Worm (Caenorhabditis elegans) whole organism, young adult: ENCODE data around the gene Y53G8AR.8.

Experiments used
- B0035.1 ChIP-seq: sonication (generic microtip); optimal IDR thresholded peaks from 2 replicates; lab custom pipeline; 2016; ENCODE audit warnings: missing genetic modification characterization, mild to moderate bottlenecking, missing compliant biosample characterization, missing genotype, missing genetic modification reagents
- B0336.3 ChIP-seq: fragments of 200-800 bp; sonication (Bioruptor generic); IDR thresholded peaks from 2 replicates; pipeline ENCODE4 v1.3.6; 2022; ENCODE audit warnings: missing genetic modification characterization, missing compliant biosample characterization
- F10E7.11 ChIP-seq: sonication (generic microtip); optimal IDR thresholded peaks from 2 replicates; lab custom pipeline; 2017; ENCODE audit warnings: mild to moderate bottlenecking, missing genetic modification characterization, moderate library complexity, missing compliant biosample characterization
- F23B12.7 ChIP-seq: sonication (generic microtip); optimal IDR thresholded peaks from 2 replicates; lab custom pipeline; 2017; ENCODE audit warnings: missing genetic modification characterization, mild to moderate bottlenecking, missing compliant biosample characterization, antibody characterized with exemption, moderate library complexity; ENCODE audit not compliant: insufficient read depth
- F33H1.4 ChIP-seq: fragments of 200-800 bp; sonication (Bioruptor generic); IDR thresholded peaks from 2 replicates; pipeline ENCODE4 v1.3.6; 2022; ENCODE audit warnings: missing genetic modification reagents, missing genetic modification characterization, missing compliant biosample characterization
- F37B4.10 ChIP-seq: fragments of 200-800 bp; sonication (Bioruptor generic); IDR thresholded peaks from 2 replicates; pipeline ENCODE4 v1.3.6; 2022; ENCODE audit warnings: missing genetic modification characterization, missing compliant biosample characterization
- F52B5.7 ChIP-seq: sonication (generic microtip); optimal IDR thresholded peaks from 2 replicates; lab custom pipeline; 2016; ENCODE audit warnings: mild to moderate bottlenecking, missing genetic modification characterization, missing compliant biosample characterization
- K12H6.12 ChIP-seq: fragments of 200-800 bp; sonication (Bioruptor generic); optimal IDR thresholded peaks from 2 replicates; lab custom pipeline; 2018; ENCODE audit warnings: mild to moderate bottlenecking, missing genetic modification characterization, missing compliant biosample characterization
- T07F8.4 ChIP-seq: sonication (generic microtip); optimal IDR thresholded peaks from 2 replicates; lab custom pipeline; 2016; ENCODE audit warnings: mild to moderate bottlenecking, missing genetic modification characterization, moderate library complexity, missing compliant biosample characterization
- Y67H2A.10 ChIP-seq: fragments of 200-800 bp; sonication (Bioruptor generic); conservative IDR thresholded peaks from 2 replicates; pipeline ENCODE4 v1.3.6; 2022; ENCODE audit warnings: missing genetic modification reagents, missing genetic modification characterization, missing compliant biosample characterization
- ZK185.1 ChIP-seq: sonication (generic microtip); optimal IDR thresholded peaks from 2 replicates; lab custom pipeline; 2016; ENCODE audit warnings: mild to moderate bottlenecking, missing genetic modification characterization, missing compliant biosample characterization; ENCODE audit not compliant: poor library complexity, severe bottlenecking
- akir-1 ChIP-seq: fragments of 200-800 bp; sonication (Bioruptor generic); optimal IDR thresholded peaks from 2 replicates; lab custom pipeline; 2018; ENCODE audit warnings: mild to moderate bottlenecking, missing genetic modification characterization, moderate library complexity, missing compliant biosample characterization
- aptf-2 ChIP-seq: fragments of 200-800 bp; sonication (Bioruptor generic); conservative IDR thresholded peaks from 2 replicates; pipeline ENCODE4 v1.3.6; 2022; ENCODE audit warnings: missing genetic modification reagents, missing genetic modification characterization, missing compliant biosample characterization
- atf-7 ChIP-seq: sonication (generic microtip); optimal IDR thresholded peaks from 2 replicates; lab custom pipeline; 2017; ENCODE audit warnings: mild to moderate bottlenecking, missing genetic modification characterization, missing compliant biosample characterization
- attf-3 ChIP-seq: fragments of 200-800 bp; sonication (Bioruptor generic); conservative IDR thresholded peaks from 2 replicates; pipeline ENCODE4 v1.3.6; 2022; ENCODE audit warnings: missing genetic modification reagents, missing genetic modification characterization, missing compliant biosample characterization
- attf-5 ChIP-seq: fragments of 200-800 bp; sonication (Bioruptor generic); optimal IDR thresholded peaks from 2 replicates; lab custom pipeline; 2018; ENCODE audit warnings: mild to moderate bottlenecking, missing genetic modification characterization, missing compliant biosample characterization
- bed-2 ChIP-seq: fragments of 200-800 bp; sonication (Bioruptor generic); IDR thresholded peaks from 2 replicates; pipeline ENCODE4 v1.3.6; 2022; ENCODE audit warnings: missing genetic modification reagents, missing genetic modification characterization, missing compliant biosample characterization
- cebp-1 ChIP-seq, 2 experiments: fragments of 200-800 bp in 1 of 2; sonication (Bioruptor generic) in 1 of 2; sonication (generic microtip) in 1 of 2; IDR thresholded peaks in 1 of 2; optimal IDR thresholded peaks in 1 of 2; 2 replicates each; pipeline versions ENCODE4 v1.3.6 to Lab custom; 2017 to 2022; ENCODE audit warnings: missing compliant biosample characterization in 2 of 2, missing genetic modification characterization in 2 of 2, mild to moderate bottlenecking in 1 of 2, missing genetic modification reagents in 1 of 2, moderate library complexity in 1 of 2
- cebp-2 ChIP-seq: fragments of 200-800 bp; sonication (Bioruptor generic); IDR thresholded peaks from 2 replicates; pipeline ENCODE4 v1.3.6; 2022; ENCODE audit warnings: missing genetic modification characterization, missing compliant biosample characterization
- ceh-100 ChIP-seq: fragments of 200-800 bp; sonication (Bioruptor generic); IDR thresholded peaks from 2 replicates; pipeline ENCODE4 v1.3.6; 2022; ENCODE audit warnings: missing genetic modification reagents, missing genetic modification characterization, missing compliant biosample characterization
- ceh-27 ChIP-seq: fragments of 200-800 bp; sonication (Bioruptor generic); optimal IDR thresholded peaks from 2 replicates; lab custom pipeline; 2018; ENCODE audit warnings: mild to moderate bottlenecking, missing genetic modification characterization, moderate library complexity, missing compliant biosample characterization
- ceh-40 ChIP-seq: fragments of 200-800 bp; sonication (Bioruptor generic); IDR thresholded peaks from 2 replicates; pipeline ENCODE4 v1.3.6; 2022; ENCODE audit warnings: missing genetic modification characterization, missing compliant biosample characterization
- ceh-91 ChIP-seq: fragments of 200-800 bp; sonication (Bioruptor generic); IDR thresholded peaks from 2 replicates; pipeline ENCODE4 v1.3.6; 2022; ENCODE audit warnings: missing genetic modification reagents, missing genetic modification characterization, missing compliant biosample characterization
- chd-7 ChIP-seq: sonication (generic microtip); optimal IDR thresholded peaks from 2 replicates; lab custom pipeline; 2016; ENCODE audit warnings: mild to moderate bottlenecking, missing genetic modification characterization, moderate library complexity, missing compliant biosample characterization
- die-1 ChIP-seq: sonication (generic microtip); optimal IDR thresholded peaks from 2 replicates; lab custom pipeline; 2016; ENCODE audit warnings: missing genotype, mild to moderate bottlenecking, missing genetic modification characterization, missing compliant biosample characterization
- dox-1 ChIP-seq: fragments of 200-800 bp; sonication (Bioruptor generic); IDR thresholded peaks from 2 replicates; pipeline ENCODE4 v1.3.6; 2022; ENCODE audit warnings: missing genetic modification reagents, missing genetic modification characterization, missing compliant biosample characterization
- efl-1 ChIP-seq: fragments of 150-350 bp; optimal IDR thresholded peaks from 2 replicates; lab custom pipeline; 2014; ENCODE audit warnings: missing biosample characterization, missing genetic modification reagents, missing genetic modification characterization
- egrh-3 ChIP-seq: fragments of 200-800 bp; sonication (Bioruptor generic); IDR thresholded peaks from 2 replicates; pipeline ENCODE4 v1.3.6; 2022; ENCODE audit warnings: missing genetic modification reagents, missing genetic modification characterization, missing compliant biosample characterization
- ets-4 ChIP-seq: fragments of 200-800 bp; sonication (Bioruptor generic); optimal IDR thresholded peaks from 2 replicates; lab custom pipeline; 2018; ENCODE audit warnings: mild to moderate bottlenecking, missing genetic modification characterization, missing compliant biosample characterization
- gei-17 ChIP-seq: fragments of 200-800 bp; sonication (Bioruptor generic); optimal IDR thresholded peaks from 2 replicates; lab custom pipeline; 2018; ENCODE audit warnings: mild to moderate bottlenecking, missing genetic modification characterization, missing compliant biosample characterization
- hmg-1.2 ChIP-seq: fragments of 200-800 bp; sonication (Bioruptor generic); IDR thresholded peaks from 2 replicates; pipeline ENCODE4 v1.3.6; 2022; ENCODE audit warnings: missing genetic modification reagents, missing genetic modification characterization, missing compliant biosample characterization
- lag-1 ChIP-seq: fragments of 200-800 bp; sonication (Bioruptor generic); IDR thresholded peaks from 2 replicates; pipeline ENCODE4 v1.3.6; 2022; ENCODE audit warnings: missing genetic modification reagents, missing genetic modification characterization, missing compliant biosample characterization
- let-526 ChIP-seq: fragments of 200-800 bp; sonication (Bioruptor generic); IDR thresholded peaks from 2 replicates; pipeline ENCODE4 v1.3.6; 2022; ENCODE audit warnings: missing genetic modification reagents, missing genetic modification characterization, missing compliant biosample characterization
- lin-40 ChIP-seq: sonication (generic microtip); optimal IDR thresholded peaks from 2 replicates; lab custom pipeline; 2016; ENCODE audit warnings: missing genetic modification characterization, mild to moderate bottlenecking, missing compliant biosample characterization, missing genotype, missing genetic modification reagents
- madf-3 ChIP-seq: fragments of 200-800 bp; sonication (Bioruptor generic); IDR thresholded peaks from 2 replicates; pipeline ENCODE4 v1.3.6; 2022; ENCODE audit warnings: missing genetic modification reagents, missing genetic modification characterization, missing compliant biosample characterization
- madf-6 ChIP-seq: fragments of 200-800 bp; sonication (Bioruptor generic); IDR thresholded peaks from 2 replicates; pipeline ENCODE4 v1.3.6; 2022; ENCODE audit warnings: missing genetic modification reagents, missing genetic modification characterization, missing compliant biosample characterization
- nfya-2 ChIP-seq: fragments of 200-800 bp; sonication (Bioruptor generic); IDR thresholded peaks from 2 replicates; pipeline ENCODE4 v1.3.6; 2022; ENCODE audit warnings: missing genetic modification reagents, missing genetic modification characterization, missing compliant biosample characterization
- nfyb-1 ChIP-seq: fragments of 200-800 bp; sonication (Bioruptor generic); IDR thresholded peaks from 2 replicates; pipeline ENCODE4 v1.3.6; 2022; ENCODE audit warnings: missing genetic modification reagents, missing genetic modification characterization, missing compliant biosample characterization
- nhr-179 ChIP-seq: sonication (generic microtip); optimal IDR thresholded peaks from 2 replicates; lab custom pipeline; 2016; ENCODE audit warnings: mild to moderate bottlenecking, missing genetic modification characterization, missing compliant biosample characterization
- nhr-27 ChIP-seq: fragments of 200-800 bp; sonication (Bioruptor generic); optimal IDR thresholded peaks from 2 replicates; lab custom pipeline; 2018; ENCODE audit warnings: mild to moderate bottlenecking, missing genetic modification characterization, moderate library complexity, missing compliant biosample characterization
- nhr-80 ChIP-seq: sonication (generic microtip); optimal IDR thresholded peaks from 2 replicates; lab custom pipeline; 2016; ENCODE audit warnings: missing genetic modification characterization, missing compliant biosample characterization
- rcor-1 ChIP-seq: fragments of 200-800 bp; sonication (Bioruptor generic); IDR thresholded peaks from 2 replicates; pipeline ENCODE4 v1.3.6; 2022; ENCODE audit warnings: missing genetic modification reagents, missing genetic modification characterization, missing compliant biosample characterization
- unc-130 ChIP-seq: sonication (generic microtip); optimal IDR thresholded peaks from 2 replicates; lab custom pipeline; 2016; ENCODE audit warnings: missing genetic modification reagents, missing genetic modification characterization, missing compliant biosample characterization
- zim-3 ChIP-seq: sonication (generic microtip); optimal IDR thresholded peaks from 2 replicates; lab custom pipeline; 2017; ENCODE audit warnings: mild to moderate bottlenecking, missing genetic modification characterization, moderate library complexity, missing compliant biosample characterization
- ztf-26 ChIP-seq: sonication (generic microtip); optimal IDR thresholded peaks from 2 replicates; lab custom pipeline; 2017; ENCODE audit warnings: missing genetic modification characterization, missing compliant biosample characterization
- ztf-28 ChIP-seq: fragments of 200-800 bp; sonication (Bioruptor generic); IDR thresholded peaks from 2 replicates; pipeline ENCODE4 v1.3.6; 2022; ENCODE audit warnings: missing genetic modification reagents, missing genetic modification characterization, missing compliant biosample characterization
- ztf-3 ChIP-seq: fragments of 200-800 bp; sonication (Bioruptor generic); optimal IDR thresholded peaks from 2 replicates; lab custom pipeline; 2018; ENCODE audit warnings: mild to moderate bottlenecking, missing genetic modification characterization, missing compliant biosample characterization

Y53G8AR.8 gene

DNA sequence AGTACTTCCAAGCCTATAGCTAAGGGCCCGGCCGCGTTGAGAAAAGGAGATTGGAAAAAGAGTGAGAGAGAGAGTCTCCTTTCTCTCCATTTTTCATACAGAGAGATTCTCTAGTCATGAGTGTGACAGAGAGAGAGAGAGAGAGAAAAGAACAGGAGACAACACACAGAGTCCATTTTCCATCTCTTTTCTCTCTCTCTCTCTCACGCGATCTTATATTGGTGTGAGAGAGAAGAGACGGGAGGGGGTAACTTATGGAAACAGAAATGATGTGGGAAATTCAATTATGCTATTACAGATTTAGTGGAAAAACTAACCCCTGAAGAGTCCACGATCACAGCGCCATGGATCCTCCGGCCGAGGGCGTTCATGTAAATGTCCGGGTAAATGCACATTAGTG is 21.0 kb downstream of the Y53G8AR.8 start:
- TF ChIP-seq aptf-2 (GFP tag; lab: Robert Waterston, UW), result no peak
- no peak for TF ChIP-seq nhr-27
- peak; percentile 23 for TF ChIP-seq attf-5 (GFP tag; lab: Kevin White, UChicago)
- peak; percentile 26; the same call in 1 of the 2 replicates for TF ChIP-seq hmg-1.2
- TF ChIP-seq lin-40 (tag; lab: Kevin White, UChicago), result peak; percentile 10
- 0 out of 2 replicates have a peak, but pooled peaks have one; percentile 6 for TF ChIP-seq dox-1 (GFP tag; lab: Robert Waterston, UW)
- TF ChIP-seq cebp-1 (GFP tag; IDR thresholded peaks at IDR 0.05; lab: Robert Waterston, UW), result no peak
- TF ChIP-seq cebp-1 (tag; optimal IDR thresholded peaks at IDR 0.05; lab: Kevin White, UChicago), result peak; percentile 13

- TF ChIP-seq F33H1.4 (GFP tag; lab: Robert Waterston, UW) (no peak), die-1 (tag; lab: Kevin White, UChicago) (no peak), bed-2 (no peak), hmg-1.2 (peak; percentile 86), rcor-1 (GFP tag; lab: Robert Waterston, UW) (no peak), F10E7.11 (no peak), atf-7 (tag; lab: Kevin White, UChicago) (peak; percentile 5), nfyb-1 (GFP tag; lab: Robert Waterston, UW) (no peak), ceh-27 (peak; percentile 33), madf-6 (GFP tag; lab: Robert Waterston, UW) (no peak), B0035.1 (no peak), ceh-91 (GFP tag; lab: Robert Waterston, UW) (no peak), cebp-2 (no peak), Y67H2A.10 (GFP tag; lab: Robert Waterston, UW) (no peak), attf-3 (GFP tag; lab: Robert Waterston, UW) (no peak), lin-40 (tag; lab: Kevin White, UChicago) (peak; percentile 91), nhr-179 (no peak), akir-1 (no peak), chd-7 (tag; lab: Kevin White, UChicago) (peak; percentile 53), ztf-28 (GFP tag; lab: Robert Waterston, UW) (no peak), egrh-3 (GFP tag; lab: Robert Waterston, UW) (peak; percentile 81), ztf-3 (GFP tag; lab: Kevin White, UChicago) (no peak), unc-130 (no peak), F37B4.10 (GFP tag; lab: Robert Waterston, UW) (no peak), ceh-40 (GFP tag; lab: Robert Waterston, UW) (no peak), T07F8.4 (tag; lab: Kevin White, UChicago) (no peak), ztf-26 (peak; percentile 83), F52B5.7 (tag; lab: Kevin White, UChicago) (no peak), ceh-100 (GFP tag; lab: Robert Waterston, UW) (no peak), ets-4 (GFP tag; lab: Kevin White, UChicago) (peak; percentile 15), ZK185.1 (tag; lab: Kevin White, UChicago) (no peak), K12H6.12 (tag; lab: Kevin White, UChicago) (peak; percentile 46), efl-1 (GFP tag; lab: Kevin White, UChicago) (no peak), F23B12.7 (no peak), gei-17 (GFP tag; lab: Kevin White, UChicago) (no peak), nhr-80 (tag; lab: Kevin White, UChicago) (peak; percentile 58), B0336.3 (GFP tag; lab: Robert Waterston, UW) (peak; percentile 68), zim-3 (no peak), lag-1 (no peak), let-526 (no peak), madf-3 (GFP tag; lab: Robert Waterston, UW) (no peak), nfya-2 (no peak)
Observed at ce11 chrIII:3271682-3272081, 22.4 kb downstream of the Y53G8AR.8 start.
